Worm (Caenorhabditis elegans) whole organism, L2 larva: ENCODE results near the gene ant-1.3.
A peak's percentile ranks its signal among the peaks of the same experiment; 100 is the strongest.

Experiments
- C34F6.9 ChIP-seq: fragments of 150-350 bp; optimal IDR thresholded peaks from 2 replicates; lab custom pipeline; 2014; ENCODE audit warnings: missing biosample characterization, missing genetic modification characterization
- F13H6.1 ChIP-seq: sonication (generic microtip); optimal IDR thresholded peaks from 2 replicates; lab custom pipeline; 2016; ENCODE audit warnings: missing genetic modification characterization, missing compliant biosample characterization
- R02D3.7 ChIP-seq: fragments of 150-350 bp; optimal IDR thresholded peaks from 2 replicates; lab custom pipeline; 2014; ENCODE audit warnings: missing biosample characterization, missing genetic modification characterization
- Y55F3AM.14 ChIP-seq: fragments of 200-800 bp; sonication (Bioruptor generic); optimal IDR thresholded peaks from 2 replicates; lab custom pipeline; 2018; ENCODE audit warnings: mild to moderate bottlenecking, missing genetic modification characterization, missing compliant biosample characterization
- ZK546.5 ChIP-seq: sonication (generic microtip); optimal IDR thresholded peaks from 2 replicates; lab custom pipeline; 2017; ENCODE audit warnings: missing biosample characterization, missing genetic modification characterization
- alr-1 ChIP-seq: fragments of 150-350 bp; optimal IDR thresholded peaks from 2 replicates; lab custom pipeline; 2014; ENCODE audit warnings: missing biosample characterization, missing genetic modification characterization
- aly-2 ChIP-seq: fragments of 150-350 bp; optimal IDR thresholded peaks from 2 replicates; lab custom pipeline; 2014; ENCODE audit warnings: missing biosample characterization, missing genetic modification characterization
- ceh-16 ChIP-seq: fragments of 150-350 bp; optimal IDR thresholded peaks from 2 replicates; lab custom pipeline; 2014; ENCODE audit warnings: missing biosample characterization, missing genetic modification characterization
- crh-2 ChIP-seq: sonication (generic microtip); optimal IDR thresholded peaks from 2 replicates; lab custom pipeline; 2017; ENCODE audit warnings: missing biosample characterization, missing genetic modification characterization
- dmd-4 ChIP-seq: sonication (generic microtip); optimal IDR thresholded peaks from 2 replicates; lab custom pipeline; 2017; ENCODE audit warnings: missing biosample characterization, missing genetic modification characterization
- elt-1 ChIP-seq: fragments of 150-350 bp; optimal IDR thresholded peaks from 2 replicates; lab custom pipeline; 2014; ENCODE audit warnings: missing biosample characterization, missing genetic modification characterization
- elt-3 ChIP-seq: sonication (generic microtip); optimal IDR thresholded peaks from 2 replicates; lab custom pipeline; 2017; ENCODE audit warnings: missing biosample characterization, missing genetic modification characterization
- fos-1 ChIP-seq: fragments of 150-350 bp; optimal IDR thresholded peaks from 2 replicates; lab custom pipeline; 2014; ENCODE audit warnings: missing biosample characterization, missing genetic modification characterization
- gmeb-1 ChIP-seq: fragments of 150-350 bp; optimal IDR thresholded peaks from 2 replicates; lab custom pipeline; 2014; ENCODE audit warnings: missing biosample characterization, missing genetic modification characterization
- lin-11 ChIP-seq: fragments of 150-350 bp; sonication (generic microtip); optimal IDR thresholded peaks from 2 replicates; lab custom pipeline; 2014; ENCODE audit warnings: missing biosample characterization, missing genetic modification characterization, inconsistent platforms, mixed read lengths
- lin-13 ChIP-seq: fragments of 150-350 bp; optimal IDR thresholded peaks from 2 replicates; lab custom pipeline; 2014; ENCODE audit warnings: missing biosample characterization, missing genetic modification reagents, missing genetic modification characterization
- lin-39 ChIP-seq: fragments of 150-350 bp; optimal IDR thresholded peaks from 2 replicates; lab custom pipeline; 2014; ENCODE audit warnings: missing biosample characterization, missing genetic modification reagents, missing genetic modification characterization
- lsy-2 ChIP-seq, 2 experiments: fragments of 150-350 bp in 1 of 2; sonication (generic microtip) in 1 of 2; optimal IDR thresholded peaks; 2 replicates each; lab custom pipeline; 2014 to 2017; ENCODE audit warnings: missing biosample characterization in 2 of 2, missing genetic modification characterization in 2 of 2
- mab-5 ChIP-seq: fragments of 150-350 bp; optimal IDR thresholded peaks from 2 replicates; lab custom pipeline; 2014; ENCODE audit warnings: missing biosample characterization, missing genetic modification characterization
- mbf-1 ChIP-seq: sonication (generic microtip); optimal IDR thresholded peaks from 2 replicates; lab custom pipeline; 2017; ENCODE audit warnings: missing biosample characterization, missing genetic modification characterization
- nhr-10 ChIP-seq: sonication (generic microtip); optimal IDR thresholded peaks from 2 replicates; lab custom pipeline; 2017; ENCODE audit warnings: missing biosample characterization, missing genetic modification characterization
- nhr-11 ChIP-seq: fragments of 150-350 bp; optimal IDR thresholded peaks from 2 replicates; lab custom pipeline; 2014; ENCODE audit warnings: missing biosample characterization, missing genetic modification characterization
- nhr-12 ChIP-seq: fragments of 150-350 bp; optimal IDR thresholded peaks from 2 replicates; lab custom pipeline; 2014; ENCODE audit warnings: missing biosample characterization, missing genetic modification characterization
- nhr-129 ChIP-seq: fragments of 150-350 bp; optimal IDR thresholded peaks from 2 replicates; lab custom pipeline; 2014; ENCODE audit warnings: missing biosample characterization, missing genetic modification characterization
- nhr-21 ChIP-seq: fragments of 150-350 bp; optimal IDR thresholded peaks from 2 replicates; lab custom pipeline; 2014; ENCODE audit warnings: missing biosample characterization, missing genetic modification characterization
- nhr-23 ChIP-seq: fragments of 150-350 bp; optimal IDR thresholded peaks from 2 replicates; lab custom pipeline; 2014; ENCODE audit warnings: missing biosample characterization, missing genetic modification reagents, missing genetic modification characterization
- nhr-237 ChIP-seq: fragments of 150-350 bp; optimal IDR thresholded peaks from 2 replicates; lab custom pipeline; 2014; ENCODE audit warnings: missing biosample characterization, missing genetic modification characterization
- nhr-6 ChIP-seq: fragments of 150-350 bp; optimal IDR thresholded peaks from 2 replicates; lab custom pipeline; 2014; ENCODE audit warnings: missing biosample characterization, missing genetic modification characterization
- nhr-77 ChIP-seq: fragments of 150-350 bp; optimal IDR thresholded peaks from 2 replicates; lab custom pipeline; 2014; ENCODE audit warnings: missing biosample characterization, missing genetic modification characterization
- peb-1 ChIP-seq: fragments of 150-350 bp; optimal IDR thresholded peaks from 2 replicates; lab custom pipeline; 2014; ENCODE audit warnings: missing biosample characterization, missing genetic modification characterization
- sem-4 ChIP-seq: fragments of 150-350 bp; optimal IDR thresholded peaks from 2 replicates; lab custom pipeline; 2014; ENCODE audit warnings: missing biosample characterization, missing genetic modification reagents, missing genetic modification characterization
- skn-1 ChIP-seq: sonication (generic microtip); optimal IDR thresholded peaks from 2 replicates; lab custom pipeline; 2017; ENCODE audit warnings: missing biosample characterization, missing genetic modification characterization
- sma-9 ChIP-seq, 2 experiments: fragments of 150-350 bp in 1 of 2; sonication (generic microtip) in 1 of 2; optimal IDR thresholded peaks; 2 replicates each; lab custom pipeline; 2014 to 2016; ENCODE audit warnings: missing genetic modification characterization in 2 of 2, mild to moderate bottlenecking in 1 of 2, missing biosample characterization in 1 of 2, missing compliant biosample characterization in 1 of 2, missing genetic modification reagents in 1 of 2, moderate library complexity in 1 of 2
- snpc-4 ChIP-seq: fragments of 150-350 bp; optimal IDR thresholded peaks from 2 replicates; lab custom pipeline; 2014; ENCODE audit warnings: missing biosample characterization, missing genetic modification characterization
- unc-39 ChIP-seq: fragments of 150-350 bp; optimal IDR thresholded peaks from 2 replicates; lab custom pipeline; 2014; ENCODE audit warnings: missing biosample characterization, missing genetic modification characterization
- unc-55 ChIP-seq: fragments of 150-350 bp; sonication (generic microtip); optimal IDR thresholded peaks from 3 replicates; lab custom pipeline; 2014; ENCODE audit warnings: missing biosample characterization, missing genetic modification reagents, missing genetic modification characterization
- unc-62 ChIP-seq: fragments of 150-350 bp; optimal IDR thresholded peaks from 2 replicates; lab custom pipeline; 2014; ENCODE audit warnings: missing biosample characterization, missing genetic modification reagents, missing genetic modification characterization
- zag-1 ChIP-seq: fragments of 150-350 bp; optimal IDR thresholded peaks from 2 replicates; lab custom pipeline; 2014; ENCODE audit warnings: missing biosample characterization, missing genetic modification characterization
- ztf-1 ChIP-seq: fragments of 200-800 bp; sonication (Bioruptor generic); conservative IDR thresholded peaks from 2 replicates; pipeline ENCODE4 v1.3.6; 2022; ENCODE audit warnings: missing genetic modification characterization, missing compliant biosample characterization
- ztf-11 ChIP-seq: sonication (generic microtip); optimal IDR thresholded peaks from 2 replicates; lab custom pipeline; 2017; ENCODE audit warnings: missing biosample characterization, missing genetic modification characterization

ant-1.3 gene

ce11 chrIV:9714264-9714663 is 5.2 kb upstream of the ant-1.3 start:
- TF ChIP-seq lin-11 (tag; lab: Kevin White, UChicago) (no peak), dmd-4 (no peak), snpc-4 (tag; lab: Kevin White, UChicago) (no peak), nhr-6 (tag; lab: Kevin White, UChicago) (no peak), peb-1 (no peak), ceh-16 (tag; lab: Kevin White, UChicago) (no peak), lsy-2 (tag; optimal IDR thresholded peaks at IDR 0.05; lab: Kevin White, UChicago) (no peak), C34F6.9 (no peak), elt-1 (no peak), nhr-12 (tag; lab: Kevin White, UChicago) (no peak)

ce11 chrIV:9712782-9713181 is 3.7 kb upstream of the ant-1.3 start, which contains the start of gene K01H12.4:
Gene K01H12.4 (plus strand): TSS chrIV:9713082.
- TF ChIP-seq alr-1 (tag; lab: Kevin White, UChicago) (no peak), ztf-1 (no peak), elt-1 (no peak), nhr-23 (no peak)

- TF ChIP-seq nhr-6 (tag; lab: Kevin White, UChicago) (no peak), nhr-77 (tag; lab: Kevin White, UChicago) (no peak), skn-1 (tag; lab: Kevin White, UChicago) (no peak), snpc-4 (tag; lab: Kevin White, UChicago) (no peak), mab-5 (tag; lab: Kevin White, UChicago) (no peak), ztf-11 (tag; lab: Kevin White, UChicago) (no peak), nhr-11 (tag; lab: Kevin White, UChicago) (no peak), lin-39 (tag; lab: Kevin White, UChicago) (no peak), unc-39 (tag; lab: Kevin White, UChicago) (no peak), elt-1 (no peak)
Measured at ce11 chrIV:9709887-9710286, 782 bp upstream of the ant-1.3 start, which contains the start of gene nhr-38. Gene nhr-38 (plus strand): TSS chrIV:9710187.

- TF ChIP-seq C34F6.9 (peak; percentile 73), nhr-129 (tag; lab: Kevin White, UChicago) (peak; percentile 40), sem-4 (tag; lab: Kevin White, UChicago) (no peak), F13H6.1 (tag; lab: Kevin White, UChicago) (no peak), fos-1 (tag; lab: Kevin White, UChicago) (no peak), lsy-2 (tag; optimal IDR thresholded peaks at IDR 0.05; lab: Kevin White, UChicago) (peak; percentile 90 to 98), Y55F3AM.14 (no peak), lin-39 (tag; lab: Kevin White, UChicago) (no peak), nhr-12 (tag; lab: Kevin White, UChicago) (no peak), elt-3 (tag; lab: Kevin White, UChicago) (no peak), nhr-237 (tag; lab: Kevin White, UChicago) (no peak), unc-55 (GFP tag; lab: Kevin White, UChicago) (no peak), sma-9 (GFP tag; optimal IDR thresholded peaks at IDR 0.05; lab: Kevin White, UChicago) (peak; percentile 11), sma-9 (tag; optimal IDR thresholded peaks at IDR 0.05; lab: Kevin White, UChicago) (no peak), aly-2 (tag; lab: Kevin White, UChicago) (no peak), lin-13 (GFP tag; lab: Kevin White, UChicago) (peak; percentile 62), snpc-4 (tag; lab: Kevin White, UChicago) (no peak), nhr-23 (no peak), gmeb-1 (peak; percentile 21), skn-1 (tag; lab: Kevin White, UChicago) (no peak), mab-5 (tag; lab: Kevin White, UChicago) (peak; percentile 20)
Measured at ce11 chrIV:9706704-9707197, 2.4 kb downstream of the ant-1.3 start, which contains the start of the genes dcaf-1 and dph-3. Gene dcaf-1 (minus strand): TSS chrIV:9706723. Gene dph-3 (plus strand): TSS chrIV:9707147.

- no peak for TF ChIP-seq mbf-1 (tag; lab: Kevin White, UChicago)
- no peak for TF ChIP-seq elt-1
- no peak for TF ChIP-seq Y55F3AM.14
- no peak for TF ChIP-seq ztf-11 (tag; lab: Kevin White, UChicago)
- TF ChIP-seq snpc-4 (tag; lab: Kevin White, UChicago), result no peak
- no peak for TF ChIP-seq ZK546.5 (tag; lab: Kevin White, UChicago)
- TF ChIP-seq nhr-6 (tag; lab: Kevin White, UChicago), result no peak
- TF ChIP-seq R02D3.7 (tag; lab: Kevin White, UChicago), result no peak
- no peak for TF ChIP-seq zag-1
- TF ChIP-seq unc-62 (GFP tag; lab: Kevin White, UChicago), result no peak
- no peak for TF ChIP-seq alr-1 (tag; lab: Kevin White, UChicago)
- TF ChIP-seq crh-2, result no peak
- no peak for TF ChIP-seq nhr-10 (tag; lab: Kevin White, UChicago)
- TF ChIP-seq ceh-16 (tag; lab: Kevin White, UChicago), result no peak
- TF ChIP-seq lin-11 (tag; lab: Kevin White, UChicago), result no peak
- no peak for TF ChIP-seq nhr-21
- TF ChIP-seq aly-2 (tag; lab: Kevin White, UChicago), result no peak
- TF ChIP-seq lin-39 (tag; lab: Kevin White, UChicago), result no peak
- no peak for TF ChIP-seq nhr-77 (tag; lab: Kevin White, UChicago)
Measured at ce11 chrIV:9699062-9699461, 10.0 kb downstream of the ant-1.3 start.
